Worm (Caenorhabditis elegans) whole organism, midembryonic: ENCODE results near the gene T05A7.13.

Source experiments
- cog-1 ChIP-seq: sonication (generic microtip); optimal IDR thresholded peaks from 2 replicates; lab custom pipeline; 2016; ENCODE audit warnings: missing genetic modification characterization, missing compliant biosample characterization
- flt-1 ChIP-seq: fragments of 200-800 bp; sonication (Bioruptor generic); IDR thresholded peaks from 2 replicates; pipeline ENCODE4 v1.3.6; 2022; ENCODE audit warnings: missing genetic modification characterization, missing compliant biosample characterization
- ztf-23 ChIP-seq: fragments of 200-800 bp; sonication (Bioruptor generic); IDR thresholded peaks from 2 replicates; pipeline ENCODE4 v1.3.6; 2022; ENCODE audit warnings: missing genetic modification reagents, missing genetic modification characterization, missing compliant biosample characterization
- ztf-29 ChIP-seq: fragments of 200-800 bp; sonication (Bioruptor generic); IDR thresholded peaks from 2 replicates; pipeline ENCODE4 v1.3.6; 2022; ENCODE audit warnings: missing genetic modification reagents, missing genetic modification characterization, missing compliant biosample characterization

ce11 chrII:4616443-4616842 lies 44.7 kb downstream of the T05A7.13 start, which contains the start of gene clec-136:
- TF ChIP-seq cog-1 (no peak), flt-1 (GFP tag; lab: Robert Waterston, UW) (no peak), ztf-23 (no peak), ztf-29 (GFP tag; lab: Robert Waterston, UW) (no peak)
